Worm (Caenorhabditis elegans): ENCODE results near the gene copg-1.

Gene copg-1

DNA sequence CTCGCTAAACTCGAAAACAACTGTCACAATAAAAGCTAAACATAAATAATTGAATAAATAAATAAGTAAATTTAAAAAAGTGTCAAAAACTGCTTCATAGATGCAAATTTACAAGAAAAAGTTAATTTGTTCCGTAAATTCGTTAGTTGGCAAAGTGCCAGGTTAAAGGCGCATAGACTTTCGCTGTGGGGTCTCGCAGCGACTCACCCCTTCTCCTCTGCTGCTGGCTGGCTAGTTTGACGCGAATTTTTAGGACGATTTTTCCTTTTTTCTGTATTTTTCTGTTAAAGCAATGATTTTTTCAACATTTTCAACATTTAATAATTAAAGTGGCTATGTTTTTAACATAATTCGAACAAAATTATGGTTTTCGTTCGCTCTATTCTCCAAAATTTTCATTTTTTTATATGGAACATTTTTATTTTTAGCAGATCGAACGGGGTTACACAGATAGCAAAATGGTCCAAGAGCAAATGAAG is 24.5 kb downstream of the copg-1 start, which contains the start of gene rack-1 (continued):
- TF ChIP-seq F37B4.10 (GFP tag; IDR thresholded peaks at IDR 0.05), result no peak
- TF ChIP-seq ztf-28 (GFP tag; IDR thresholded peaks at IDR 0.05), result no peak
- no peak for TF ChIP-seq nhr-179 (tag; optimal IDR thresholded peaks at IDR 0.05)
- peak; percentile 91 for TF ChIP-seq F33H1.4 (GFP tag; IDR thresholded peaks at IDR 0.05)
- no peak for TF ChIP-seq D2030.7 (GFP tag; IDR thresholded peaks at IDR 0.05)
- no peak for TF ChIP-seq Y79H2A.3 (GFP tag; conservative IDR thresholded peaks at IDR 0.05)
- no peak for TF ChIP-seq snpc-1.3 (tag; optimal IDR thresholded peaks at IDR 0.05; ENCODE audit: insufficient read depth)
- no peak for TF ChIP-seq F55B11.4 (tag; optimal IDR thresholded peaks at IDR 0.05; ENCODE audit: borderline replicate concordance, insufficient read depth)
- TF ChIP-seq zfh-2 (GFP tag; conservative IDR thresholded peaks at IDR 0.05), result no peak
- no peak for TF ChIP-seq cebp-2 (GFP tag; IDR thresholded peaks at IDR 0.05)
- no peak for TF ChIP-seq hmg-20 (GFP tag; IDR thresholded peaks at IDR 0.05)
- no peak for TF ChIP-seq ceh-58 (GFP tag; IDR thresholded peaks at IDR 0.05)
- no peak for TF ChIP-seq pha-4 (tag; optimal IDR thresholded peaks at IDR 0.05)
- TF ChIP-seq atf-7 (tag; optimal IDR thresholded peaks at IDR 0.05), result no peak
- no peak for TF ChIP-seq madf-8 (GFP tag; conservative IDR thresholded peaks at IDR 0.05)
- no peak for TF ChIP-seq rec-8 (tag; optimal IDR thresholded peaks at IDR 0.05)
- no peak for TF ChIP-seq aptf-3 (GFP tag; IDR thresholded peaks at IDR 0.05)
- no peak for TF ChIP-seq Y56A3A.18 (GFP tag; IDR thresholded peaks at IDR 0.05)
- no peak for TF ChIP-seq F39B2.1 (GFP tag; IDR thresholded peaks at IDR 0.05)
- no peak for TF ChIP-seq nhr-120 (GFP tag; IDR thresholded peaks at IDR 0.05)
- no peak for TF ChIP-seq ceh-91 (GFP tag; IDR thresholded peaks at IDR 0.05)
- no peak for TF ChIP-seq lir-1 (GFP tag; conservative IDR thresholded peaks at IDR 0.05)
- no peak for TF ChIP-seq F52B5.7 (tag; optimal IDR thresholded peaks at IDR 0.05)
- no peak for TF ChIP-seq K12H6.12 (tag; optimal IDR thresholded peaks at IDR 0.05)
- TF ChIP-seq ceh-100 (GFP tag; IDR thresholded peaks at IDR 0.05), result no peak
- TF ChIP-seq attf-6 (GFP tag; IDR thresholded peaks at IDR 0.05), result no peak
- TF ChIP-seq bed-2 (GFP tag; IDR thresholded peaks at IDR 0.05), result no peak
- TF ChIP-seq lsl-1 (GFP tag; optimal IDR thresholded peaks at IDR 0.05), result peak; percentile 15
- peak; percentile 47; the same call in 1 of the 2 replicates for TF ChIP-seq mcd-1 (GFP tag; IDR thresholded peaks at IDR 0.05)
- no peak for TF ChIP-seq ets-4 (GFP tag; optimal IDR thresholded peaks at IDR 0.05)
- no peak for TF ChIP-seq nhr-90 (tag; optimal IDR thresholded peaks at IDR 0.05)
- peak; percentile 81 for TF ChIP-seq F23B12.7 (tag; optimal IDR thresholded peaks at IDR 0.05; ENCODE audit: insufficient read depth)
- peak; percentile 46; the same call in 1 of the 2 replicates for TF ChIP-seq egrh-3 (GFP tag; IDR thresholded peaks at IDR 0.05)
- TF ChIP-seq sptf-2 (GFP tag; optimal IDR thresholded peaks at IDR 0.05), result no peak
- TF ChIP-seq ceh-79 (tag; optimal IDR thresholded peaks at IDR 0.05), result no peak
- peak; percentile 54 for TF ChIP-seq snpc-4 (GFP tag; optimal IDR thresholded peaks at IDR 0.05)
- TF ChIP-seq snpc-4 (tag; optimal IDR thresholded peaks at IDR 0.05), result peak in 2 of 4 experiments; percentile 4 to 30
- no peak for TF ChIP-seq hlh-26 (GFP tag; conservative IDR thresholded peaks at IDR 0.05)
- no peak for TF ChIP-seq him-1 (tag; optimal IDR thresholded peaks at IDR 0.05)
- TF ChIP-seq lsy-27 (tag; optimal IDR thresholded peaks at IDR 0.05; ENCODE audit: borderline replicate concordance, insufficient read depth), result no peak
- TF ChIP-seq lin-26 (GFP tag; IDR thresholded peaks at IDR 0.05), result no peak
- peak; percentile 58 for TF ChIP-seq madf-6 (GFP tag; IDR thresholded peaks at IDR 0.05)
- TF ChIP-seq ekl-4 (GFP tag; IDR thresholded peaks at IDR 0.05), result no peak
- TF ChIP-seq akir-1 (GFP tag; optimal IDR thresholded peaks at IDR 0.05), result no peak
